Worm (Caenorhabditis elegans): ENCODE measurements around the gene his-41.

DNA sequence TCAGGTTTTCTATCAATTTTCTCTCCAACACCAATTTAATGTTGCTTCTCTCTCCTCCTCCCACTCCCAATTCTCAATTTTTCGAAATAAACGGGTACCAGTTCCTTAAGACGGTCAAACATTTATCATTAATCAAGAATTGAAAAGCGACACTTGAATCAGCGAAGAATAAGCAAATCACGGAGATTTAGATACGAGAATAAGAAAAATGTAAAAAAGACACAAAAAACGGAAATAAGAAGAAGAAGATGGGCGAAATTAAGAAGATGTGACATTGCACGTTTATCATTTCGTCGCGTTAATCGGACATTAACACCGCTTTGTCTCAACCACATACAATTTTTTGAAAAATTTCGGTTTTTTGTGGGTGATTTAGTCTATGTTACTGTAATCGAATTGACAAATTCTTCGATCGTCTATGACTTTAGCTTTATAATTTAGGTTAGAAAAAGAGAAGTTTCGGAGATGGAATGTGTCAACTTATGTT lies 40.8 kb upstream of the his-41 start, which contains the start of gene haao-1:
- no peak for TF ChIP-seq nhr-11 (tag; optimal IDR thresholded peaks at IDR 0.05)
- TF ChIP-seq snpc-1.2 (GFP tag; IDR thresholded peaks at IDR 0.05): no peak
- TF ChIP-seq zag-1 (tag; optimal IDR thresholded peaks at IDR 0.05): no peak
- no peak for TF ChIP-seq ztf-11 (tag; optimal IDR thresholded peaks at IDR 0.05)
- no peak for TF ChIP-seq pqm-1 (tag; optimal IDR thresholded peaks at IDR 0.05)
- TF ChIP-seq jun-1 (tag; optimal IDR thresholded peaks at IDR 0.05): no peak
- no peak for TF ChIP-seq hmg-1.1 (GFP tag; IDR thresholded peaks at IDR 0.05)
- no peak for TF ChIP-seq F10B5.3 (tag; optimal IDR thresholded peaks at IDR 0.05)
- no peak for TF ChIP-seq lir-3 (tag; optimal IDR thresholded peaks at IDR 0.05)
- no peak for TF ChIP-seq lin-13 (GFP tag; optimal IDR thresholded peaks at IDR 0.05)
- TF ChIP-seq skn-1 (tag; optimal IDR thresholded peaks at IDR 0.05): no peak
- TF ChIP-seq zfp-3 (GFP tag; conservative IDR thresholded peaks at IDR 0.05): no peak
- no peak for TF ChIP-seq D1046.2 (GFP tag; IDR thresholded peaks at IDR 0.05)
- no peak for TF ChIP-seq lin-39 (tag; optimal IDR thresholded peaks at IDR 0.05)
